Fruit fly (Drosophila melanogaster): ENCODE results near the gene CG12684.

CG12684 gene

DNA sequence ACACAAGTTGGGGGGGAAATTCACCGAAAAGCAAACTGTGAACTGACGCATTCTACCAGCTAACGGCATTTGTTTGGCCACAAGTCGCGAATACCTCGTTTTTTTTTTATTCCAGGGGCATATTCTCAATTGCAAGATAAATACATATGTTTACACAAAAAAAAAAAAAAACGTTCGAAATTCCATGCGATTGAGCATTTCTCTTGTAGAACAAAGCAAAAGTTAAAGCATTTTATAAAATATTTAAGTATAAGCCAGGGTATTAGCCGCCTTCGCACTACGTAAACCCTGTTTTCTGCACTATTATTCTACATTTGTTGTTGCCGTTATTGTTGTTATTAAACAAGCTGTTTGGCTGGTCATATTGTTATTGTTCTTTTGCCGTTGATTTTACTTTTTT lies 42.6 kb upstream of the CG12684 start (continued):
- TF ChIP-seq GATAe (GFP tag; conservative IDR thresholded peaks at IDR 0.05) = no peak
- TF ChIP-seq pan (optimal IDR thresholded peaks at IDR 0.05) = no peak
- no peak for TF ChIP-seq pan (GFP tag; optimal IDR thresholded peaks at IDR 0.05 in 1 of 2, IDR thresholded peaks at IDR 0.05 in 1 of 2)
- no peak for TF ChIP-seq dmrt11E (tag; optimal IDR thresholded peaks at IDR 0.05)
- peak; percentile 2 for TF ChIP-seq bcd (GFP tag; optimal IDR thresholded peaks at IDR 0.05)
- TF ChIP-seq CG17359 (tag; optimal IDR thresholded peaks at IDR 0.05) = peak; percentile 17
- no peak for TF ChIP-seq stc (GFP tag; IDR thresholded peaks at IDR 0.05)
- no peak for TF ChIP-seq CG3407 (GFP tag; optimal IDR thresholded peaks at IDR 0.05)
- TF ChIP-seq Deaf1 (tag; optimal IDR thresholded peaks at IDR 0.05) = no peak
- TF ChIP-seq bsh (GFP tag; optimal IDR thresholded peaks at IDR 0.05) = peak in 1 of 2 experiments; percentile 5
- no peak for TF ChIP-seq CG31388 (GFP tag; optimal IDR thresholded peaks at IDR 0.05)
- no peak for TF ChIP-seq Sox100B (GFP tag; optimal IDR thresholded peaks at IDR 0.05)
- TF ChIP-seq amos (GFP tag; IDR thresholded peaks at IDR 0.05; ENCODE audit: partially characterized antibody) = no peak
- TF ChIP-seq CG17829 (tag; optimal IDR thresholded peaks at IDR 0.05) = no peak
- TF ChIP-seq kah (GFP tag; optimal IDR thresholded peaks at IDR 0.05) = no peak
- TF ChIP-seq Dbx (GFP tag; IDR thresholded peaks at IDR 0.05) = 0 out of 3 replicates have a peak, but pooled peaks have one; percentile 37
- TF ChIP-seq nerfin-2 (GFP tag; IDR thresholded peaks at IDR 0.05; ENCODE audit: partially characterized antibody) = no peak
- peak; percentile 33 for TF ChIP-seq Hmr (GFP tag; optimal IDR thresholded peaks at IDR 0.05)
- no peak for TF ChIP-seq CG10565 (GFP tag; optimal IDR thresholded peaks at IDR 0.05)
- no peak for TF ChIP-seq CG8765 (GFP tag; IDR thresholded peaks at IDR 0.05)
- TF ChIP-seq CG4404 (GFP tag; IDR thresholded peaks at IDR 0.05) = no peak; the same call in 1 of the 2 replicates
- TF ChIP-seq CG13424 (tag; optimal IDR thresholded peaks at IDR 0.05) = no peak
- TF ChIP-seq CG32532 (GFP tag; IDR thresholded peaks at IDR 0.05) = 0 out of 2 replicates have a peak, but pooled peaks have one; percentile 34
- TF ChIP-seq MESR4 (GFP tag; optimal IDR thresholded peaks at IDR 0.05) = no peak
- TF ChIP-seq fd3F (GFP tag; optimal IDR thresholded peaks at IDR 0.05) = peak; percentile 9
- no peak for TF ChIP-seq CG6765 (GFP tag; optimal IDR thresholded peaks at IDR 0.05)
- no peak for TF ChIP-seq CG16815 (GFP tag; optimal IDR thresholded peaks at IDR 0.05)
- TF ChIP-seq MBD-R2 (GFP tag; IDR thresholded peaks at IDR 0.05) = no peak
- no peak for TF ChIP-seq ken (GFP tag; IDR thresholded peaks at IDR 0.05)
- no peak for TF ChIP-seq btn (GFP tag; optimal IDR thresholded peaks at IDR 0.05)
- TF ChIP-seq Hr78 (GFP tag; optimal IDR thresholded peaks at IDR 0.05) = no peak
- TF ChIP-seq CG1832 (GFP tag; optimal IDR thresholded peaks at IDR 0.05) = no peak
- no peak for TF ChIP-seq CG7745 (tag; optimal IDR thresholded peaks at IDR 0.05)
- TF ChIP-seq CG7556 (GFP tag; optimal IDR thresholded peaks at IDR 0.05) = no peak
- TF ChIP-seq D (optimal IDR thresholded peaks at IDR 0.05) = no peak
- no peak for TF ChIP-seq D (GFP tag; optimal IDR thresholded peaks at IDR 0.05)
- no peak for TF ChIP-seq sug (tag; optimal IDR thresholded peaks at IDR 0.05)
- no peak for TF ChIP-seq CG3847 (GFP tag; IDR thresholded peaks at IDR 0.05)
- TF ChIP-seq CG3163 (GFP tag; optimal IDR thresholded peaks at IDR 0.05) = no peak
- TF ChIP-seq en (GFP tag; optimal IDR thresholded peaks at IDR 0.05) = no peak
- TF ChIP-seq CG11504 (tag; optimal IDR thresholded peaks at IDR 0.05) = peak; percentile 47
- no peak for TF ChIP-seq BtbVII (GFP tag; optimal IDR thresholded peaks at IDR 0.05)
- TF ChIP-seq Six4 (GFP tag; optimal IDR thresholded peaks at IDR 0.05) = no peak
- TF ChIP-seq eve (GFP tag; optimal IDR thresholded peaks at IDR 0.05) = peak in 1 of 2 experiments; percentile 5
- no peak for TF ChIP-seq Ravus (GFP tag; IDR thresholded peaks at IDR 0.05)
- no peak for TF ChIP-seq Hey (tag; optimal IDR thresholded peaks at IDR 0.05)
- TF ChIP-seq Aef1 (GFP tag; IDR thresholded peaks at IDR 0.05) = 0 out of 3 replicates have a peak, but pooled peaks have one; percentile 14
- no peak for TF ChIP-seq Hsf (GFP tag; optimal IDR thresholded peaks at IDR 0.05)
- no peak for TF ChIP-seq CG17912 (GFP tag; optimal IDR thresholded peaks at IDR 0.05)
- TF ChIP-seq CoRest (tag; optimal IDR thresholded peaks at IDR 0.05) = no peak
- no peak for TF ChIP-seq CG30403 (GFP tag; optimal IDR thresholded peaks at IDR 0.05)

Measured in whole organism, embryonic.